Worm (Caenorhabditis elegans): ENCODE data around the gene Y81B9A.1.
"Not testable (repeated sequence)": the region's sequence is repeated elsewhere in the genome, so short reads cannot be mapped to it uniquely, and the experiment has no call there.

ce11 chrX:9203468-9203867 is 11.2 kb downstream of the Y81B9A.1 start, which contains the start of gene crb-3:
- not testable (repeated sequence) for TF ChIP-seq attf-4 (tag; optimal IDR thresholded peaks at IDR 0.05); unc-39 (tag; optimal IDR thresholded peaks at IDR 0.05); lin-29 (GFP tag; IDR thresholded peaks at IDR 0.05); ceh-20 (GFP tag; IDR thresholded peaks at IDR 0.05)

Measured in whole organism, L4 larva.